Worm (Caenorhabditis elegans) whole organism, L3 larva: ENCODE data around the gene rer-1.

Source experiments
- R02D3.7 ChIP-seq: fragments of 150-350 bp; optimal IDR thresholded peaks from 2 replicates; lab custom pipeline; 2014; ENCODE audit warnings: missing biosample characterization, missing genetic modification characterization
- ZK546.5 ChIP-seq: sonication (generic microtip); optimal IDR thresholded peaks from 2 replicates; lab custom pipeline; 2017; ENCODE audit warnings: missing biosample characterization, missing genetic modification characterization
- ama-1 ChIP-seq: fragments of 150-350 bp; optimal IDR thresholded peaks from 2 replicates; lab custom pipeline; 2018
- ceh-16 ChIP-seq: sonication (generic microtip); optimal IDR thresholded peaks from 2 replicates; lab custom pipeline; 2017; ENCODE audit warnings: missing biosample characterization, missing genetic modification characterization
- ceh-82 ChIP-seq: fragments of 150-350 bp; optimal IDR thresholded peaks from 2 replicates; lab custom pipeline; 2014; ENCODE audit warnings: missing biosample characterization, missing genetic modification characterization
- egl-27 ChIP-seq: sonication (generic microtip); optimal IDR thresholded peaks from 4 replicates; lab custom pipeline; 2017; ENCODE audit warnings: missing biosample characterization, missing genetic modification reagents, missing genetic modification characterization
- egl-5 ChIP-seq: fragments of 150-350 bp; optimal IDR thresholded peaks from 2 replicates; lab custom pipeline; 2017; ENCODE audit warnings: missing biosample characterization, missing genetic modification reagents, missing genetic modification characterization, inconsistent platforms
- elt-1 ChIP-seq: fragments of 150-350 bp; optimal IDR thresholded peaks from 2 replicates; lab custom pipeline; 2014; ENCODE audit warnings: missing biosample characterization, missing genetic modification characterization
- elt-2 ChIP-seq: sonication (generic microtip); optimal IDR thresholded peaks from 2 replicates; lab custom pipeline; 2016; ENCODE audit warnings: missing genetic modification reagents, mild to moderate bottlenecking, missing genetic modification characterization, missing compliant biosample characterization
- elt-3 ChIP-seq, 3 experiments: fragments of 150-350 bp in 1 of 3; sonication (generic microtip) in 2 of 3; optimal IDR thresholded peaks; 2 replicates in 2 of 3; 4 replicates in 1 of 3; lab custom pipeline; 2014 to 2017; ENCODE audit warnings: missing biosample characterization in 3 of 3, missing genetic modification characterization in 3 of 3
- eor-1 ChIP-seq, 2 experiments: fragments of 150-350 bp; optimal IDR thresholded peaks; 2 replicates each; lab custom pipeline; 2014 to 2018; ENCODE audit warnings: missing biosample characterization in 2 of 2, missing genetic modification characterization in 2 of 2
- fkh-10 ChIP-seq: sonication (generic microtip); optimal IDR thresholded peaks from 2 replicates; lab custom pipeline; 2017; ENCODE audit warnings: missing biosample characterization, missing genetic modification reagents, missing genetic modification characterization
- fkh-2 ChIP-seq: fragments of 150-350 bp; optimal IDR thresholded peaks from 2 replicates; lab custom pipeline; 2014; ENCODE audit warnings: missing biosample characterization, missing genetic modification reagents, missing genetic modification characterization
- jun-1 ChIP-seq: fragments of 150-350 bp; optimal IDR thresholded peaks from 2 replicates; lab custom pipeline; 2014; ENCODE audit warnings: missing biosample characterization, missing genetic modification reagents, missing genetic modification characterization
- lsy-12 ChIP-seq: sonication (generic microtip); optimal IDR thresholded peaks from 2 replicates; lab custom pipeline; 2016; ENCODE audit warnings: mild to moderate bottlenecking, missing genetic modification characterization, missing compliant biosample characterization
- mdl-1 ChIP-seq: fragments of 150-350 bp; optimal IDR thresholded peaks from 2 replicates; lab custom pipeline; 2014; ENCODE audit warnings: missing biosample characterization, missing genetic modification characterization
- mml-1 ChIP-seq: fragments of 150-350 bp; sonication (generic microtip); optimal IDR thresholded peaks from 3 replicates; lab custom pipeline; 2014; ENCODE audit warnings: missing biosample characterization, missing genetic modification characterization
- nfya-1 ChIP-seq: sonication (generic microtip); optimal IDR thresholded peaks from 2 replicates; lab custom pipeline; 2017; ENCODE audit warnings: missing genetic modification characterization, mild to moderate bottlenecking, missing compliant biosample characterization, antibody characterized with exemption, moderate library complexity; ENCODE audit not compliant: insufficient read depth
- nhr-11 ChIP-seq: fragments of 150-350 bp; optimal IDR thresholded peaks from 2 replicates; lab custom pipeline; 2014; ENCODE audit warnings: missing biosample characterization, missing genetic modification characterization
- nhr-12 ChIP-seq: fragments of 150-350 bp; optimal IDR thresholded peaks from 2 replicates; lab custom pipeline; 2014; ENCODE audit warnings: missing biosample characterization, missing genetic modification characterization
- nhr-23 ChIP-seq: fragments of 150-350 bp; optimal IDR thresholded peaks from 2 replicates; lab custom pipeline; 2014; ENCODE audit warnings: missing biosample characterization, missing genetic modification reagents, missing genetic modification characterization
- nhr-237 ChIP-seq: fragments of 150-350 bp; optimal IDR thresholded peaks from 2 replicates; lab custom pipeline; 2014; ENCODE audit warnings: missing biosample characterization, missing genetic modification characterization
- nhr-25 ChIP-seq: sonication (generic microtip); optimal IDR thresholded peaks from 2 replicates; lab custom pipeline; 2017; ENCODE audit warnings: missing biosample characterization, missing genetic modification characterization
- nhr-43 ChIP-seq: sonication (generic microtip); optimal IDR thresholded peaks from 2 replicates; lab custom pipeline; 2016; ENCODE audit warnings: mild to moderate bottlenecking, missing genetic modification characterization, missing compliant biosample characterization; ENCODE audit not compliant: poor library complexity, severe bottlenecking
- nhr-67 ChIP-seq: fragments of 150-350 bp; optimal IDR thresholded peaks from 2 replicates; lab custom pipeline; 2014; ENCODE audit warnings: missing biosample characterization, missing genetic modification characterization
- nhr-76 ChIP-seq: fragments of 150-350 bp; sonication (generic microtip); optimal IDR thresholded peaks from 5 replicates; lab custom pipeline; 2014; ENCODE audit warnings: missing biosample characterization, missing genetic modification characterization
- nhr-77 ChIP-seq: fragments of 150-350 bp; optimal IDR thresholded peaks from 2 replicates; lab custom pipeline; 2014; ENCODE audit warnings: missing biosample characterization, missing genetic modification characterization
- pha-4 ChIP-seq: fragments of 150-350 bp; optimal IDR thresholded peaks from 2 replicates; lab custom pipeline; 2014; ENCODE audit warnings: missing biosample characterization, missing genetic modification reagents, missing genetic modification characterization
- sea-2 ChIP-seq: fragments of 150-350 bp; sonication (generic microtip); optimal IDR thresholded peaks from 4 replicates; lab custom pipeline; 2014; ENCODE audit warnings: missing biosample characterization, missing genetic modification reagents, missing genetic modification characterization
- skn-1 ChIP-seq: fragments of 150-350 bp; optimal IDR thresholded peaks from 2 replicates; lab custom pipeline; 2014; ENCODE audit warnings: missing biosample characterization, missing genetic modification characterization
- snpc-4 ChIP-seq: fragments of 150-350 bp; optimal IDR thresholded peaks from 2 replicates; lab custom pipeline; 2014; ENCODE audit warnings: missing biosample characterization, missing genetic modification characterization
- tbx-2 ChIP-seq: sonication (generic microtip); optimal IDR thresholded peaks from 2 replicates; lab custom pipeline; 2016; ENCODE audit warnings: mild to moderate bottlenecking, missing genetic modification characterization, missing compliant biosample characterization
- unc-62 ChIP-seq: fragments of 150-350 bp; sonication (generic microtip); optimal IDR thresholded peaks from 4 replicates; lab custom pipeline; 2014; ENCODE audit warnings: missing biosample characterization, missing genetic modification reagents, missing genetic modification characterization
- zag-1 ChIP-seq: fragments of 150-350 bp; optimal IDR thresholded peaks from 2 replicates; lab custom pipeline; 2014; ENCODE audit warnings: missing biosample characterization, missing genetic modification characterization
- ztf-4 ChIP-seq: fragments of 150-350 bp; optimal IDR thresholded peaks from 2 replicates; lab custom pipeline; 2014; ENCODE audit warnings: missing biosample characterization, missing genetic modification characterization

Gene rer-1

ce11 chrII:8813659-8814058, 2.5 kb downstream of the rer-1 start (continued):
- TF ChIP-seq egl-27 (no peak), snpc-4 (tag; lab: Kevin White, UChicago) (no peak), elt-2 (tag; lab: Kevin White, UChicago) (no peak), nhr-237 (tag; lab: Kevin White, UChicago) (no peak), nhr-12 (tag; lab: Kevin White, UChicago) (no peak), nhr-11 (tag; lab: Kevin White, UChicago) (peak; percentile 30), lsy-12 (tag; lab: Kevin White, UChicago) (no peak), elt-1 (tag; lab: Kevin White, UChicago) (peak; percentile 55), nhr-43 (tag; lab: Kevin White, UChicago) (peak; percentile 98), nhr-76 (tag; lab: Kevin White, UChicago) (peak; percentile 30), egl-5 (tag; lab: Kevin White, UChicago) (no peak), fkh-2 (no peak), eor-1 (tag; optimal IDR thresholded peaks at IDR 0.05; lab: Kevin White, UChicago) (no peak)

ce11 chrII:8814231-8814630, 3.1 kb downstream of the rer-1 start:
- TF ChIP-seq nhr-43 (tag; lab: Kevin White, UChicago) (peak; percentile 25), fkh-10 (GFP tag; lab: Kevin White, UChicago) (no peak), elt-3 (tag; optimal IDR thresholded peaks at IDR 0.05; lab: Kevin White, UChicago) (peak in 1 of 3 experiments; percentile 20), tbx-2 (no peak)

DNA sequence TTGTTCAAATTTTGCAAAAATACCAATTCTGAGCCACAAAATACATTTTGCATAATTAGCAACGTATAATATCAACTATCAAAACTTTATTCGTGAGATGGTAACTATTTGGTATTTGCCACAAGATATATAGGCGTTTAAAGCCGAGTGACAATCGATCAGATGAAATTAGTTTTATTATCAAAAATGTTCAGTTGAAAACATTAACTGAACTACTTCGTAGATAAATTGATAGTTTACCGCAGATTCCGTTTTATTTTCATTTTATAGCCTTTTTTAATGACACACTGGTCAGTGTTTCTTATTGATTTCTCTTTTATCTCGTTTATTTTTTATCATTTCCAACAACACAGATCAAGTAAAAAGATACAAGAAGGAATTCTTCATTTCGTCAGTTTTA, 6.1 kb downstream of the rer-1 start:
- TF ChIP-seq nhr-43 (tag; lab: Kevin White, UChicago): peak; percentile 33
- no peak for TF ChIP-seq zag-1 (tag; lab: Kevin White, UChicago)
- TF ChIP-seq nhr-11 (tag; lab: Kevin White, UChicago): no peak
- TF ChIP-seq nhr-25 (tag; lab: Kevin White, UChicago): peak; percentile 49
- TF ChIP-seq nhr-23: peak; percentile 43
- no peak for TF ChIP-seq eor-1 (tag; optimal IDR thresholded peaks at IDR 0.05; lab: Kevin White, UChicago)

- TF ChIP-seq nhr-237 (tag; lab: Kevin White, UChicago) (no peak), mml-1 (tag; lab: Kevin White, UChicago) (no peak), ZK546.5 (tag; lab: Kevin White, UChicago) (no peak), pha-4 (tag; lab: Kevin White, UChicago) (no peak), ceh-82 (no peak), nhr-23 (peak; percentile 70), elt-1 (tag; lab: Kevin White, UChicago) (no peak), unc-62 (GFP tag; lab: Kevin White, UChicago) (no peak), ceh-16 (no peak), skn-1 (tag; lab: Kevin White, UChicago) (no peak), nhr-25 (tag; lab: Kevin White, UChicago) (peak; percentile 87), nhr-67 (tag; lab: Kevin White, UChicago) (no peak), nhr-11 (tag; lab: Kevin White, UChicago) (no peak), jun-1 (tag; lab: Kevin White, UChicago) (no peak), nhr-43 (tag; lab: Kevin White, UChicago) (peak; percentile 98), egl-27 (peak; percentile 35), sea-2 (GFP tag; lab: Kevin White, UChicago) (no peak), nhr-77 (no peak), mdl-1 (tag; lab: Kevin White, UChicago) (peak; percentile 27), ztf-4 (tag; lab: Kevin White, UChicago) (no peak), R02D3.7 (tag; lab: Kevin White, UChicago) (no peak), elt-2 (tag; lab: Kevin White, UChicago) (no peak), ama-1 (lab: Kevin White, UChicago) (peak; percentile 68), tbx-2 (peak; percentile 8), zag-1 (tag; lab: Kevin White, UChicago) (no peak), nfya-1 (tag; lab: Kevin White, UChicago) (no peak), elt-3 (tag; optimal IDR thresholded peaks at IDR 0.05; lab: Kevin White, UChicago) (peak in 2 of 3 experiments; percentile 39 to 62)
Measured at ce11 chrII:8818257-8818656, 7.1 kb downstream of the rer-1 start.
